Worm (Caenorhabditis elegans): ENCODE measurements around the gene T07C12.10.

DNA sequence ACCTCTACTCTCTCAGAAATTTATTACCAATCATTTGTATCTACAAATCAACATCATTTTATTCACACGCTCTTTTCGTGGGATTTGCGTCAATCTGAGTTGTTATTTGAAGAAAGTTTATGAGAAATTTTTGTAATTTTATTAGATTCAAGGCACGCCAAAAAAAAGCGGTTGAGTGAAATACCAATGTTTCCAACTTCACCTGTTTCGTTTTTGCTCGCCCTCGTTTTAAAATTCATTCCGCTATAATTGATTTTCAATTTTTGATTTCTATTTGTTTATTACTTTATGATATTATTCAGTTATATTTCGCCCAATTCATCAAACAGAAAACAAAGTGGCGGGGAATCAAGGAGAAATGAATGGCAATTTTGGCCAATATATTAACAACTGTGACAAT is 40.5 kb upstream of the T07C12.10 start, which contains the start of gene K08H10.10:
- TF ChIP-seq pha-4 (tag; optimal IDR thresholded peaks at IDR 0.05) (no peak), snpc-4 (tag; optimal IDR thresholded peaks at IDR 0.05) (no peak), nhr-237 (tag; optimal IDR thresholded peaks at IDR 0.05) (no peak), zip-8 (tag; optimal IDR thresholded peaks at IDR 0.05) (no peak), nhr-76 (tag; optimal IDR thresholded peaks at IDR 0.05) (no peak), unc-62 (GFP tag; optimal IDR thresholded peaks at IDR 0.05) (no peak), elt-1 (tag; optimal IDR thresholded peaks at IDR 0.05; ENCODE audit: borderline replicate concordance, insufficient read depth) (no peak), sem-2 (GFP tag; optimal IDR thresholded peaks at IDR 0.05) (no peak)
